Worm (Caenorhabditis elegans) whole organism, L4 larva: Measurements from ENCODE around the gene rep-1.

Experiments
- F37D6.2 ChIP-seq: sonication (generic microtip); optimal IDR thresholded peaks from 2 replicates; lab custom pipeline; 2016; ENCODE audit warnings: mild to moderate bottlenecking, missing genetic modification characterization, missing compliant biosample characterization
- attf-4 ChIP-seq: sonication (generic microtip); optimal IDR thresholded peaks from 3 replicates; lab custom pipeline; 2017; ENCODE audit warnings: missing biosample characterization, missing genetic modification characterization
- daf-8 ChIP-seq: fragments of 200-800 bp; sonication (Bioruptor generic); IDR thresholded peaks from 2 replicates; pipeline ENCODE4 v1.3.6; 2022; ENCODE audit warnings: missing genetic modification characterization, missing compliant biosample characterization
- dmd-9 ChIP-seq: fragments of 200-800 bp; sonication (Bioruptor generic); IDR thresholded peaks from 2 replicates; pipeline ENCODE4 v1.3.6; 2022; ENCODE audit warnings: missing genetic modification reagents, missing genetic modification characterization, missing compliant biosample characterization
- egl-43 ChIP-seq: fragments of 200-800 bp; sonication (Bioruptor generic); IDR thresholded peaks from 2 replicates; pipeline ENCODE4 v1.3.6; 2022; ENCODE audit warnings: missing genetic modification reagents, missing genetic modification characterization, missing compliant biosample characterization
- jun-1 ChIP-seq: fragments of 150-350 bp; optimal IDR thresholded peaks from 2 replicates; lab custom pipeline; 2014; ENCODE audit warnings: missing biosample characterization, missing genetic modification reagents, missing genetic modification characterization
- nhr-111 ChIP-seq: fragments of 200-800 bp; sonication (Bioruptor generic); optimal IDR thresholded peaks from 2 replicates; lab custom pipeline; 2018; ENCODE audit warnings: mild to moderate bottlenecking, missing genetic modification characterization, missing compliant biosample characterization
- tag-97 ChIP-seq: fragments of 200-800 bp; sonication (Bioruptor generic); IDR thresholded peaks from 2 replicates; pipeline ENCODE4 v1.3.6; 2022; ENCODE audit warnings: missing genetic modification characterization, missing compliant biosample characterization
- zfp-3 ChIP-seq: fragments of 200-800 bp; sonication (Bioruptor generic); conservative IDR thresholded peaks from 2 replicates; pipeline ENCODE4 v1.3.6; 2022; ENCODE audit warnings: missing genetic modification reagents, missing genetic modification characterization, missing compliant biosample characterization

The rep-1 gene

DNA sequence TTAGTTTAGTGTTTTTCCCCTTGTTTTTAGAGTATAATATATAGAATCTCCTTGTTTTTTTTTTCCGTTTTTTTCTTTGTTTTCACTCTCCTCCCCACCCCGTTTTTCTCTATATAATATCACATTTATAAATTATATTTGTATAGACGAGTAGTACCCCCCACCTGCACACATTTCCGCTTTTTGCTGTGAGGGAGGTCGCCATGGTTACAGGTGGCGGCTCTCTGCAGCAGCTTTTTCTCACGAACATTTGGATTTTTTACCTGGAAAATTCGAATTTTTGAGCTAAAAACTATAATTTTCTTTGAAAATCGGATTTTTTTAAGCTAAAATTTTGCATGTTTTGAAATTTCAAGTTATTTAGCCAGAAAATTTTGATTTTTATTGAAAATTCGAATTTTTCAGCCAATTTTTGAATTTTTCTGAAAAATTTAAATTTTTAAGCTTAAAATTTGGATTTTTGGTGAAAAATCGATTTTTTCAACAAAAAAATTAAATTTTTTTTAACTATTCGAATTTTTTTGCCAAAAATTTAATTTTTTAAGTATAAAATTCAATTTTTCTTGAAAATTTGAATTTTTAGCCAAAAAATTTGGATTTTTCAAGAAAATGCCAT lies 55.7 kb downstream of the rep-1 start (continued):
- TF ChIP-seq dmd-9 (GFP tag; lab: Robert Waterston, UW) (0 out of 2 replicates have a peak, but pooled peaks have one; percentile 47), zfp-3 (no peak), F37D6.2 (tag; lab: Kevin White, UChicago) (no peak), jun-1 (tag; lab: Kevin White, UChicago) (no peak), nhr-111 (GFP tag; lab: Kevin White, UChicago) (peak; percentile 44), egl-43 (peak; percentile 83), daf-8 (no peak), tag-97 (GFP tag; lab: Robert Waterston, UW) (no peak), attf-4 (no peak)
- TF ChIP-seq, all 104 proteins: peak for 25
